Worm (Caenorhabditis elegans): ENCODE measurements around the gene spp-5.

ce11 chrX:7328065-7328564, 8.0 kb upstream of the spp-5 start:
- TF ChIP-seq skn-1 (tag; optimal IDR thresholded peaks at IDR 0.05): no peak
- TF ChIP-seq unc-62 (GFP tag; optimal IDR thresholded peaks at IDR 0.05): no peak
- TF ChIP-seq efl-1 (optimal IDR thresholded peaks at IDR 0.05): no peak
- no peak for TF ChIP-seq efl-1 (GFP tag; optimal IDR thresholded peaks at IDR 0.05 in 1 of 2)
- no peak for TF ChIP-seq lsy-2 (tag; optimal IDR thresholded peaks at IDR 0.05)
- no peak for TF ChIP-seq egl-27 (tag; optimal IDR thresholded peaks at IDR 0.05)
- no peak for TF ChIP-seq zag-1 (tag; optimal IDR thresholded peaks at IDR 0.05)
- no peak for TF ChIP-seq nhr-77 (tag; optimal IDR thresholded peaks at IDR 0.05)
- TF ChIP-seq C16A3.4 (tag; optimal IDR thresholded peaks at IDR 0.05): no peak
- TF ChIP-seq nhr-76 (tag; optimal IDR thresholded peaks at IDR 0.05): no peak
- no peak for TF ChIP-seq ama-1 (optimal IDR thresholded peaks at IDR 0.05)
- TF ChIP-seq nhr-28 (tag; optimal IDR thresholded peaks at IDR 0.05): no peak
